Worm (Caenorhabditis elegans) whole organism, L3 larva: ENCODE data around the gene arx-3.

Source experiments
- R02D3.7 ChIP-seq: fragments of 150-350 bp; optimal IDR thresholded peaks from 2 replicates; lab custom pipeline; 2014; ENCODE audit warnings: missing biosample characterization, missing genetic modification characterization
- ZK546.5 ChIP-seq: sonication (generic microtip); optimal IDR thresholded peaks from 2 replicates; lab custom pipeline; 2017; ENCODE audit warnings: missing biosample characterization, missing genetic modification characterization
- aly-2 ChIP-seq: fragments of 150-350 bp; optimal IDR thresholded peaks from 2 replicates; lab custom pipeline; 2014; ENCODE audit warnings: missing biosample characterization, missing genetic modification characterization
- ama-1 ChIP-seq: fragments of 150-350 bp; optimal IDR thresholded peaks from 2 replicates; lab custom pipeline; 2018
- ceh-16 ChIP-seq: sonication (generic microtip); optimal IDR thresholded peaks from 2 replicates; lab custom pipeline; 2017; ENCODE audit warnings: missing biosample characterization, missing genetic modification characterization
- ceh-28 ChIP-seq: fragments of 150-350 bp; optimal IDR thresholded peaks from 2 replicates; lab custom pipeline; 2014; ENCODE audit warnings: missing biosample characterization, missing genetic modification reagents, missing genetic modification characterization
- ceh-82 ChIP-seq: fragments of 150-350 bp; optimal IDR thresholded peaks from 2 replicates; lab custom pipeline; 2014; ENCODE audit warnings: missing biosample characterization, missing genetic modification characterization
- daf-12 ChIP-seq: fragments of 150-350 bp; optimal IDR thresholded peaks from 2 replicates; lab custom pipeline; 2014; ENCODE audit warnings: missing biosample characterization, missing genetic modification reagents, missing genetic modification characterization
- egl-27 ChIP-seq: sonication (generic microtip); optimal IDR thresholded peaks from 4 replicates; lab custom pipeline; 2017; ENCODE audit warnings: missing biosample characterization, missing genetic modification reagents, missing genetic modification characterization
- egl-5 ChIP-seq: fragments of 150-350 bp; optimal IDR thresholded peaks from 2 replicates; lab custom pipeline; 2017; ENCODE audit warnings: missing biosample characterization, missing genetic modification reagents, missing genetic modification characterization, inconsistent platforms
- elt-1 ChIP-seq: fragments of 150-350 bp; optimal IDR thresholded peaks from 2 replicates; lab custom pipeline; 2014; ENCODE audit warnings: missing biosample characterization, missing genetic modification characterization
- elt-2 ChIP-seq: sonication (generic microtip); optimal IDR thresholded peaks from 2 replicates; lab custom pipeline; 2016; ENCODE audit warnings: missing genetic modification reagents, mild to moderate bottlenecking, missing genetic modification characterization, missing compliant biosample characterization
- elt-3 ChIP-seq, 3 experiments: fragments of 150-350 bp in 1 of 3; sonication (generic microtip) in 2 of 3; optimal IDR thresholded peaks; 2 replicates in 2 of 3; 4 replicates in 1 of 3; lab custom pipeline; 2014 to 2017; ENCODE audit warnings: missing biosample characterization in 3 of 3, missing genetic modification characterization in 3 of 3
- eor-1 ChIP-seq, 2 experiments: fragments of 150-350 bp; optimal IDR thresholded peaks; 2 replicates each; lab custom pipeline; 2014 to 2018; ENCODE audit warnings: missing biosample characterization in 2 of 2, missing genetic modification characterization in 2 of 2
- fkh-2 ChIP-seq: fragments of 150-350 bp; optimal IDR thresholded peaks from 2 replicates; lab custom pipeline; 2014; ENCODE audit warnings: missing biosample characterization, missing genetic modification reagents, missing genetic modification characterization
- fos-1 ChIP-seq: fragments of 150-350 bp; optimal IDR thresholded peaks from 2 replicates; lab custom pipeline; 2014; ENCODE audit warnings: missing biosample characterization, missing genetic modification characterization
- hmg-11 ChIP-seq: sonication (generic microtip); optimal IDR thresholded peaks from 2 replicates; lab custom pipeline; 2016; ENCODE audit warnings: missing genetic modification characterization, missing compliant biosample characterization
- jun-1 ChIP-seq: fragments of 150-350 bp; optimal IDR thresholded peaks from 2 replicates; lab custom pipeline; 2014; ENCODE audit warnings: missing biosample characterization, missing genetic modification reagents, missing genetic modification characterization
- lin-15B ChIP-seq: fragments of 150-350 bp; optimal IDR thresholded peaks from 2 replicates; lab custom pipeline; 2014; ENCODE audit warnings: missing biosample characterization, missing genetic modification characterization
- lsy-12 ChIP-seq: sonication (generic microtip); optimal IDR thresholded peaks from 2 replicates; lab custom pipeline; 2016; ENCODE audit warnings: mild to moderate bottlenecking, missing genetic modification characterization, missing compliant biosample characterization
- mml-1 ChIP-seq: fragments of 150-350 bp; sonication (generic microtip); optimal IDR thresholded peaks from 3 replicates; lab custom pipeline; 2014; ENCODE audit warnings: missing biosample characterization, missing genetic modification characterization
- nfya-1 ChIP-seq: sonication (generic microtip); optimal IDR thresholded peaks from 2 replicates; lab custom pipeline; 2017; ENCODE audit warnings: missing genetic modification characterization, mild to moderate bottlenecking, missing compliant biosample characterization, antibody characterized with exemption, moderate library complexity; ENCODE audit not compliant: insufficient read depth
- nhr-11 ChIP-seq: fragments of 150-350 bp; optimal IDR thresholded peaks from 2 replicates; lab custom pipeline; 2014; ENCODE audit warnings: missing biosample characterization, missing genetic modification characterization
- nhr-12 ChIP-seq: fragments of 150-350 bp; optimal IDR thresholded peaks from 2 replicates; lab custom pipeline; 2014; ENCODE audit warnings: missing biosample characterization, missing genetic modification characterization
- nhr-237 ChIP-seq: fragments of 150-350 bp; optimal IDR thresholded peaks from 2 replicates; lab custom pipeline; 2014; ENCODE audit warnings: missing biosample characterization, missing genetic modification characterization
- nhr-67 ChIP-seq: fragments of 150-350 bp; optimal IDR thresholded peaks from 2 replicates; lab custom pipeline; 2014; ENCODE audit warnings: missing biosample characterization, missing genetic modification characterization
- nhr-77 ChIP-seq: fragments of 150-350 bp; optimal IDR thresholded peaks from 2 replicates; lab custom pipeline; 2014; ENCODE audit warnings: missing biosample characterization, missing genetic modification characterization
- pha-4 ChIP-seq: fragments of 150-350 bp; optimal IDR thresholded peaks from 2 replicates; lab custom pipeline; 2014; ENCODE audit warnings: missing biosample characterization, missing genetic modification reagents, missing genetic modification characterization
- pqm-1 ChIP-seq: fragments of 150-350 bp; optimal IDR thresholded peaks from 2 replicates; lab custom pipeline; 2017; ENCODE audit warnings: missing biosample characterization, missing genetic modification characterization, inconsistent platforms
- sea-2 ChIP-seq: fragments of 150-350 bp; sonication (generic microtip); optimal IDR thresholded peaks from 4 replicates; lab custom pipeline; 2014; ENCODE audit warnings: missing biosample characterization, missing genetic modification reagents, missing genetic modification characterization
- skn-1 ChIP-seq: fragments of 150-350 bp; optimal IDR thresholded peaks from 2 replicates; lab custom pipeline; 2014; ENCODE audit warnings: missing biosample characterization, missing genetic modification characterization
- snpc-4 ChIP-seq: fragments of 150-350 bp; optimal IDR thresholded peaks from 2 replicates; lab custom pipeline; 2014; ENCODE audit warnings: missing biosample characterization, missing genetic modification characterization
- unc-39 ChIP-seq: sonication (generic microtip); optimal IDR thresholded peaks from 4 replicates; lab custom pipeline; 2017; ENCODE audit warnings: missing biosample characterization, missing genetic modification characterization
- unc-62 ChIP-seq: fragments of 150-350 bp; sonication (generic microtip); optimal IDR thresholded peaks from 4 replicates; lab custom pipeline; 2014; ENCODE audit warnings: missing biosample characterization, missing genetic modification reagents, missing genetic modification characterization
- zag-1 ChIP-seq: fragments of 150-350 bp; optimal IDR thresholded peaks from 2 replicates; lab custom pipeline; 2014; ENCODE audit warnings: missing biosample characterization, missing genetic modification characterization
- ztf-11 ChIP-seq: fragments of 150-350 bp; optimal IDR thresholded peaks from 2 replicates; lab custom pipeline; 2014; ENCODE audit warnings: missing biosample characterization, missing genetic modification characterization

The arx-3 gene

ce11 chrIII:12084749-12085307 is 26.6 kb upstream of the arx-3 start (continued):
- TF ChIP-seq nhr-67 = no peak
- TF ChIP-seq lin-15B (tag; lab: Kevin White, UChicago) = no peak
- TF ChIP-seq unc-39 (tag; lab: Kevin White, UChicago) = no peak
- TF ChIP-seq ceh-28 = no peak
- no peak for TF ChIP-seq mml-1 (tag; lab: Kevin White, UChicago)

- TF ChIP-seq jun-1 = no peak
- no peak for TF ChIP-seq egl-5 (tag; lab: Kevin White, UChicago)
- no peak for TF ChIP-seq ama-1 (lab: Kevin White, UChicago)
- no peak for TF ChIP-seq aly-2 (tag; lab: Kevin White, UChicago)
- no peak for TF ChIP-seq ceh-28
- TF ChIP-seq R02D3.7 = no peak
- no peak for TF ChIP-seq nfya-1 (tag; lab: Kevin White, UChicago)
- no peak for TF ChIP-seq fos-1 (tag; lab: Kevin White, UChicago)
- TF ChIP-seq elt-1 (tag; lab: Kevin White, UChicago) = no peak
- no peak for TF ChIP-seq nhr-11 (tag; lab: Kevin White, UChicago)
- no peak for TF ChIP-seq ztf-11 (tag; lab: Kevin White, UChicago)
- no peak for TF ChIP-seq zag-1
- no peak for TF ChIP-seq nhr-237 (tag; lab: Kevin White, UChicago)
- TF ChIP-seq ZK546.5 = no peak
- TF ChIP-seq elt-3 (tag; optimal IDR thresholded peaks at IDR 0.05; lab: Kevin White, UChicago) = no peak
- TF ChIP-seq ceh-82 (tag; lab: Kevin White, UChicago) = no peak
- no peak for TF ChIP-seq sea-2 (GFP tag; lab: Kevin White, UChicago)
- TF ChIP-seq lsy-12 (tag; lab: Kevin White, UChicago) = no peak
- no peak for TF ChIP-seq unc-62 (GFP tag; lab: Kevin White, UChicago)
- no peak for TF ChIP-seq fkh-2 (tag; lab: Kevin White, UChicago)
These were observed 26.0 kb upstream of the arx-3 start, which contains the start of gene nob-1 for ce11 chrIII:12084216-12084615. Gene nob-1, minus strand, starts transcription at chrIII:12084316.

ce11 chrIII:12081992-12082628 is 23.9 kb upstream of the arx-3 start:
- no peak for TF ChIP-seq hmg-11
- TF ChIP-seq ztf-11 (tag; lab: Kevin White, UChicago) = no peak
- TF ChIP-seq skn-1 (tag; lab: Kevin White, UChicago) = no peak
- TF ChIP-seq mml-1 (tag; lab: Kevin White, UChicago) = no peak
- no peak for TF ChIP-seq nhr-77 (tag; lab: Kevin White, UChicago)
- TF ChIP-seq elt-2 (tag; lab: Kevin White, UChicago) = peak; percentile 20
- no peak for TF ChIP-seq egl-27 (tag; lab: Kevin White, UChicago)
- no peak for TF ChIP-seq nhr-11 (tag; lab: Kevin White, UChicago)
- no peak for TF ChIP-seq nhr-12 (tag; lab: Kevin White, UChicago)
- TF ChIP-seq daf-12 (tag; lab: Kevin White, UChicago) = no peak
- peak; percentile 26 for TF ChIP-seq nfya-1 (tag; lab: Kevin White, UChicago)
- no peak for TF ChIP-seq R02D3.7
- TF ChIP-seq ceh-16 = no peak
- TF ChIP-seq snpc-4 (tag; lab: Kevin White, UChicago) = no peak

- TF ChIP-seq ceh-16 (no peak), zag-1 (no peak), nhr-237 (tag; lab: Kevin White, UChicago) (no peak), jun-1 (no peak), pha-4 (no peak), eor-1 (tag; optimal IDR thresholded peaks at IDR 0.05; lab: Kevin White, UChicago) (no peak), mml-1 (tag; lab: Kevin White, UChicago) (no peak), pqm-1 (tag; lab: Kevin White, UChicago) (no peak), ztf-11 (tag; lab: Kevin White, UChicago) (no peak), nfya-1 (tag; lab: Kevin White, UChicago) (no peak)
These were observed 19.2 kb upstream of the arx-3 start, which contains the start of gene php-3 for ce11 chrIII:12077456-12077855. Gene php-3, minus strand, starts transcription at chrIII:12077556.
